Worm (Caenorhabditis elegans): ENCODE results near the gene cids-1.

- TF ChIP-seq nhr-48 (tag; optimal IDR thresholded peaks at IDR 0.05) (no peak), snpc-1.2 (GFP tag; IDR thresholded peaks at IDR 0.05) (no peak), nhr-76 (tag; optimal IDR thresholded peaks at IDR 0.05) (no peak), lin-13 (GFP tag; optimal IDR thresholded peaks at IDR 0.05) (no peak), lin-39 (tag; optimal IDR thresholded peaks at IDR 0.05) (no peak)
Observed at ce11 chrIII:8247051-8247450, 2.8 kb downstream of the cids-1 start, which contains the start of gene C02F5.13.
